Worm (Caenorhabditis elegans) whole organism, L1 larva: ENCODE results near the gene cpt-4.

Experiments used
- C04F5.9 ChIP-seq: sonication (generic microtip); optimal IDR thresholded peaks from 2 replicates; lab custom pipeline; 2016; ENCODE audit warnings: missing genetic modification characterization, missing compliant biosample characterization
- C16A3.4 ChIP-seq: fragments of 150-350 bp; optimal IDR thresholded peaks from 2 replicates; lab custom pipeline; 2014; ENCODE audit warnings: missing biosample characterization, missing genetic modification characterization
- F16B12.6 ChIP-seq: fragments of 150-350 bp; optimal IDR thresholded peaks from 2 replicates; lab custom pipeline; 2014; ENCODE audit warnings: missing biosample characterization, missing genetic modification characterization
- Y116A8C.19 ChIP-seq: sonication (generic microtip); optimal IDR thresholded peaks from 2 replicates; lab custom pipeline; 2016; ENCODE audit warnings: missing compliant biosample characterization, missing genetic modification characterization, borderline replicate concordance
- ceh-63 ChIP-seq: fragments of 200-800 bp; sonication (Bioruptor generic); optimal IDR thresholded peaks from 2 replicates; lab custom pipeline; 2018; ENCODE audit warnings: mild to moderate bottlenecking, missing genetic modification characterization, missing compliant biosample characterization
- ceh-8 ChIP-seq: fragments of 200-800 bp; sonication (Bioruptor generic); optimal IDR thresholded peaks from 2 replicates; lab custom pipeline; 2018; ENCODE audit warnings: mild to moderate bottlenecking, missing genetic modification characterization, moderate library complexity, missing compliant biosample characterization
- ceh-82 ChIP-seq, 3 experiments: fragments of 150-350 bp in 1 of 3; sonication (generic microtip) in 2 of 3; optimal IDR thresholded peaks; 2 replicates each; lab custom pipeline; 2014 to 2017; ENCODE audit warnings: missing biosample characterization in 3 of 3, missing genetic modification characterization in 3 of 3
- ceh-90 ChIP-seq: sonication (generic microtip); optimal IDR thresholded peaks from 2 replicates; lab custom pipeline; 2016; ENCODE audit warnings: missing genetic modification characterization, missing compliant biosample characterization
- dpl-1 ChIP-seq, 3 experiments: fragments of 150-350 bp in 2 of 3; sonication (generic microtip) in 1 of 3; optimal IDR thresholded peaks; 2 replicates each; lab custom pipeline; 2014 to 2017; ENCODE audit warnings: missing biosample characterization in 3 of 3, missing genetic modification characterization in 3 of 3, missing genetic modification reagents in 3 of 3
- efl-1 ChIP-seq, 4 experiments: fragments of 150-350 bp; optimal IDR thresholded peaks in 3 of 4; peaks in 1 of 4; 1 replicate in 1 of 4; 2 replicates in 3 of 4; lab custom pipeline; 2014; ENCODE audit warnings: missing biosample characterization in 2 of 4, missing genetic modification characterization in 2 of 4, missing genetic modification reagents in 2 of 4
- efl-3 ChIP-seq: fragments of 200-800 bp; sonication (Bioruptor generic); optimal IDR thresholded peaks from 2 replicates; lab custom pipeline; 2018; ENCODE audit warnings: mild to moderate bottlenecking, missing genetic modification characterization, missing compliant biosample characterization
- egl-27 ChIP-seq, 2 experiments: fragments of 150-350 bp in 1 of 2; sonication (generic microtip); optimal IDR thresholded peaks; 3 replicates each; lab custom pipeline; 2017 to 2018; ENCODE audit warnings: missing biosample characterization in 2 of 2, missing genetic modification characterization in 2 of 2, missing genetic modification reagents in 2 of 2
- elt-3 ChIP-seq, 6 experiments: fragments of 150-350 bp in 1 of 6; sonication (generic microtip); optimal IDR thresholded peaks; 2 replicates each; lab custom pipeline; 2017 to 2018; ENCODE audit warnings: missing biosample characterization in 6 of 6, missing genetic modification characterization in 6 of 6, inconsistent platforms in 1 of 6
- ets-5 ChIP-seq: fragments of 200-800 bp; sonication (Bioruptor generic); IDR thresholded peaks from 2 replicates; pipeline ENCODE4 v1.3.6; 2022; ENCODE audit warnings: missing genetic modification characterization, missing compliant biosample characterization
- fkh-10 ChIP-seq: sonication (generic microtip); optimal IDR thresholded peaks from 2 replicates; lab custom pipeline; 2017; ENCODE audit warnings: missing biosample characterization, missing genetic modification reagents, missing genetic modification characterization
- fkh-4 ChIP-seq: sonication (generic microtip); optimal IDR thresholded peaks from 2 replicates; lab custom pipeline; 2016; ENCODE audit warnings: missing compliant biosample characterization, missing genetic modification characterization, borderline replicate concordance
- fos-1 ChIP-seq: fragments of 150-350 bp; optimal IDR thresholded peaks from 2 replicates; lab custom pipeline; 2014; ENCODE audit warnings: missing biosample characterization, missing genetic modification characterization
- hlh-17 ChIP-seq: fragments of 200-800 bp; sonication (Bioruptor generic); optimal IDR thresholded peaks from 2 replicates; lab custom pipeline; 2018; ENCODE audit warnings: missing genetic modification characterization, mild to moderate bottlenecking, missing compliant biosample characterization, moderate library complexity, borderline replicate concordance
- irx-1 ChIP-seq: sonication (generic microtip); optimal IDR thresholded peaks from 2 replicates; lab custom pipeline; 2016; ENCODE audit warnings: missing genetic modification characterization, missing compliant biosample characterization
- jun-1 ChIP-seq: fragments of 150-350 bp; optimal IDR thresholded peaks from 2 replicates; lab custom pipeline; 2014; ENCODE audit warnings: missing biosample characterization, missing genetic modification reagents, missing genetic modification characterization
- lin-14 ChIP-seq: fragments of 200-800 bp; sonication (Bioruptor generic); optimal IDR thresholded peaks from 2 replicates; lab custom pipeline; 2018; ENCODE audit warnings: mild to moderate bottlenecking, missing genetic modification characterization, moderate library complexity, missing compliant biosample characterization
- mdl-1 ChIP-seq, 2 experiments: fragments of 150-350 bp; optimal IDR thresholded peaks; 2 replicates each; lab custom pipeline; 2014 to 2017; ENCODE audit warnings: missing biosample characterization in 2 of 2, missing genetic modification characterization in 2 of 2, inconsistent platforms in 1 of 2
- nhr-11 ChIP-seq: fragments of 150-350 bp; optimal IDR thresholded peaks from 2 replicates; lab custom pipeline; 2014; ENCODE audit warnings: missing biosample characterization, missing genetic modification characterization
- nhr-47 ChIP-seq: sonication (generic microtip); optimal IDR thresholded peaks from 2 replicates; lab custom pipeline; 2016; ENCODE audit warnings: mild to moderate bottlenecking, missing genetic modification characterization, moderate library complexity, missing compliant biosample characterization
- nhr-71 ChIP-seq: sonication (generic microtip); optimal IDR thresholded peaks from 2 replicates; lab custom pipeline; 2016; ENCODE audit warnings: mild to moderate bottlenecking, missing genetic modification characterization, moderate library complexity, missing compliant biosample characterization
- nhr-85 ChIP-seq: sonication (generic microtip); peaks from one replicate; lab custom pipeline; 2016; ENCODE audit warnings: missing genetic modification characterization, inconsistent platforms, missing compliant biosample characterization
- nhr-90 ChIP-seq: sonication (generic microtip); optimal IDR thresholded peaks from 2 replicates; lab custom pipeline; 2016; ENCODE audit warnings: mild to moderate bottlenecking, missing genetic modification characterization, missing compliant biosample characterization; ENCODE audit not compliant: poor library complexity
- pax-3 ChIP-seq: fragments of 200-800 bp; sonication (Bioruptor generic); optimal IDR thresholded peaks from 2 replicates; lab custom pipeline; 2018; ENCODE audit warnings: mild to moderate bottlenecking, missing genetic modification characterization, moderate library complexity, missing compliant biosample characterization
- skn-1 ChIP-seq: fragments of 150-350 bp; optimal IDR thresholded peaks from 2 replicates; lab custom pipeline; 2014; ENCODE audit warnings: missing biosample characterization, missing genetic modification characterization
- unc-86 ChIP-seq: sonication (generic microtip); optimal IDR thresholded peaks from 2 replicates; lab custom pipeline; 2016; ENCODE audit warnings: missing genetic modification characterization, missing compliant biosample characterization
- zag-1 ChIP-seq: fragments of 150-350 bp; optimal IDR thresholded peaks from 2 replicates; lab custom pipeline; 2014; ENCODE audit warnings: missing biosample characterization, missing genetic modification characterization
- zip-4 ChIP-seq: fragments of 200-800 bp; sonication (Bioruptor generic); optimal IDR thresholded peaks from 2 replicates; lab custom pipeline; 2018; ENCODE audit warnings: mild to moderate bottlenecking, missing genetic modification characterization, moderate library complexity, missing compliant biosample characterization
- ztf-11 ChIP-seq, 2 experiments: sonication (generic microtip); optimal IDR thresholded peaks; 2 replicates each; lab custom pipeline; 2016 to 2017; ENCODE audit warnings: missing genetic modification characterization in 2 of 2, missing biosample characterization in 1 of 2, missing compliant biosample characterization in 1 of 2
- ztf-4 ChIP-seq: fragments of 150-350 bp; optimal IDR thresholded peaks from 2 replicates; lab custom pipeline; 2014; ENCODE audit warnings: missing biosample characterization, missing genetic modification characterization

cpt-4 gene

DNA sequence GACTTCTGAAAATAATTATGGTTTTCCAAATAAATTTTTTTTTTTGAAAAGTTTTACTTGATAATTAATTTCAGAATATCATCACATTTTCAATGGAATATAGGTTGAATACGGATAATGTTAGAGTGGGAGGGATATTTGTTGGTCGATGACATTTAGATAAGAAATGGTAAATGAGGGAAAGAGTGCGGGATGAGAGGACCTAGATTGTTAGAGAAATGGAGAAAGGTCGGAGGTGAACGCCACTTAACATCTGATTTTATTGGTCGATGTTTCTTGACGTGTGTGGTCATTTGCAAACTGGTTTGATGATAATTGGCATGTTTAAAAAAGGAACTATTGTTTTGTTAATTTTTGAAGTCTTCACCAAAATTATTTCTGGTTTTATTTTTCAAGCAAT, 10.9 kb upstream of the cpt-4 start (continued):
- TF ChIP-seq fkh-10 (GFP tag; lab: Kevin White, UChicago) (no peak), mdl-1 (tag; optimal IDR thresholded peaks at IDR 0.05; lab: Kevin White, UChicago) (no peak), ztf-4 (tag; lab: Kevin White, UChicago) (no peak), nhr-47 (tag; lab: Kevin White, UChicago) (no peak), elt-3 (tag; optimal IDR thresholded peaks at IDR 0.05; lab: Kevin White, UChicago) (peak in 1 of 6 experiments; percentile 23), ets-5 (GFP tag; lab: Robert Waterston, UW) (no peak), dpl-1 (GFP tag; optimal IDR thresholded peaks at IDR 0.05; lab: Kevin White, UChicago) (no peak), hlh-17 (no peak), ceh-63 (GFP tag; lab: Kevin White, UChicago) (no peak), C04F5.9 (tag; lab: Kevin White, UChicago) (no peak), ceh-82 (tag; optimal IDR thresholded peaks at IDR 0.05; lab: Kevin White, UChicago) (no peak), jun-1 (tag; lab: Kevin White, UChicago) (no peak), C16A3.4 (tag; lab: Kevin White, UChicago) (no peak), skn-1 (no peak), nhr-85 (tag; lab: Kevin White, UChicago) (peak; percentile 85), lin-14 (GFP tag; lab: Kevin White, UChicago) (peak; percentile 48), egl-27 (tag; optimal IDR thresholded peaks at IDR 0.05; lab: Kevin White, UChicago) (no peak), Y116A8C.19 (tag; lab: Kevin White, UChicago) (no peak), irx-1 (tag; lab: Kevin White, UChicago) (no peak), zip-4 (GFP tag; lab: Kevin White, UChicago) (no peak), efl-3 (GFP tag; lab: Kevin White, UChicago) (no peak), ceh-8 (GFP tag; lab: Kevin White, UChicago) (no peak)

DNA sequence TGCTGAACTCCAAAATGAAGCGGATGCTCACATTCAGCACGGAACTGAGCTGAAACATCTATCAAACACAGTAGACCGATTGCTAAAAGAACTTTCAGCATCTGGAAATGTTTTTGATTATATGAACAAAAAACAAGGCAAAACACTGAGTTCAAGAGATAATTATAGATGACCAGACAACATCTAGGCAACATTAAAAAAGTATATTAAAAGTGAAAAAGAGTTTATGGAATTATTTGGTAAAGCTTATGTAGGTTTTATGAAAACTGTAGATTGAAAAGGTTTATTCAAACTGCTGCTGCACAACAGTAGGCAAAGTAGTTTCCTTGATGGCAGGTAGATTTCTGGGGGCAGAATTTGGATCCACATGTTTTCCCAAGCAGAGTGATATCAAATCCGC, 8.8 kb upstream of the cpt-4 start, which contains the start of gene K11D12.7:
Gene K11D12.7, minus strand, starts transcription at position 101 of the 400 bp plus-strand sequence.
- TF ChIP-seq fkh-4 (tag; lab: Kevin White, UChicago) (no peak), ceh-82 (tag; optimal IDR thresholded peaks at IDR 0.05; lab: Kevin White, UChicago) (no peak), F16B12.6 (no peak), efl-1 (optimal IDR thresholded peaks at IDR 0.05; lab: Kevin White, UChicago) (no peak), efl-1 (GFP tag; optimal IDR thresholded peaks at IDR 0.05 in 1 of 2; lab: Kevin White, UChicago) (no peak)

DNA sequence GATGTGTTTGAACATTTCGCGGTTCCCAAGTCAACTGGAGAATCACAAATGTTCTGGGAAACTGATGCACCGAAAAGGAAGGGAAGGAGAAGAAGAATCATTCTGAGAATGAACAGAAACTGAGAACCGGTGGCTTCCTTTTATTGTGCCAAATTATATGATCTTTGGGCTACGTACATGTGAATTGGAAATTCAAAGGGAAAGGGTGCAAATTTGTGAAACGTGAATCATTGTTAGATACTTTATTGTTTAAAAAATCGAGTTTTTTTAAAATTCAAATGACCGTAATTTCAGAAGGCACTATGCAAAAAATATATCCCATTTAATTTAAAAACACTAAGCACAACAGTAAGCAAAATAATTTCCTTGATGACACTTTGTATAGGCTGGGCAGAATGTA, 7.5 kb upstream of the cpt-4 start, which contains the start of gene K11D12.6:
Gene K11D12.6, minus strand, starts transcription at position 101 of the 400 bp plus-strand sequence.
- TF ChIP-seq nhr-85 (tag; lab: Kevin White, UChicago): no peak
- no peak for TF ChIP-seq ceh-90
- no peak for TF ChIP-seq nhr-11

DNA sequence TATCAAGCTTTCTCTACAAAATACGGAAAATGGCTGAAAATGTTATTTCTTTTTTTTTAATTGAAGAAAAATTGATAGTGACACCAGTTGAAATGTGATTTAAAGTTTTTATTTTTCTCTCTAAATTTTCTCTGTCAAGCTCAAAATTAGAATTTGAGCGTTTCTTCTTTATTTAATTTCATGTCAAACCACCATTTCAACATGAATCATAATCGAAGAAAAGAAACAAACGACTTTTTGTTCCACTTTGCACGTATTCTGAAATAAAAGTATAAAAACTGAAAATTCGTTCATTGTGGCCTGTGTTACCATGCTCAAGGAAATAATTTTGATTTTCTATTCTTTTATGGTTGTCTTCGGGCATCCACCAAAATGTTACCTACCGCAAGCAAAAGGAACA, 5.6 kb upstream of the cpt-4 start, which contains the start of gene K11D12.13:
Gene K11D12.13, plus strand, starts transcription at position 301 of the 400 bp plus-strand sequence.
- TF ChIP-seq nhr-71 (tag; lab: Kevin White, UChicago) (no peak), skn-1 (no peak), zag-1 (tag; lab: Kevin White, UChicago) (no peak), dpl-1 (GFP tag; optimal IDR thresholded peaks at IDR 0.05; lab: Kevin White, UChicago) (no peak), efl-3 (GFP tag; lab: Kevin White, UChicago) (no peak), nhr-90 (no peak), ztf-11 (tag; optimal IDR thresholded peaks at IDR 0.05; lab: Kevin White, UChicago) (no peak), hlh-17 (no peak), fkh-4 (tag; lab: Kevin White, UChicago) (no peak), fos-1 (tag; lab: Kevin White, UChicago) (no peak), F16B12.6 (no peak), unc-86 (tag; lab: Kevin White, UChicago) (no peak), jun-1 (tag; lab: Kevin White, UChicago) (no peak), pax-3 (tag; lab: Kevin White, UChicago) (no peak)
